Worm (Caenorhabditis elegans): ENCODE data around the gene H06A10.1.

H06A10.1 gene

DNA sequence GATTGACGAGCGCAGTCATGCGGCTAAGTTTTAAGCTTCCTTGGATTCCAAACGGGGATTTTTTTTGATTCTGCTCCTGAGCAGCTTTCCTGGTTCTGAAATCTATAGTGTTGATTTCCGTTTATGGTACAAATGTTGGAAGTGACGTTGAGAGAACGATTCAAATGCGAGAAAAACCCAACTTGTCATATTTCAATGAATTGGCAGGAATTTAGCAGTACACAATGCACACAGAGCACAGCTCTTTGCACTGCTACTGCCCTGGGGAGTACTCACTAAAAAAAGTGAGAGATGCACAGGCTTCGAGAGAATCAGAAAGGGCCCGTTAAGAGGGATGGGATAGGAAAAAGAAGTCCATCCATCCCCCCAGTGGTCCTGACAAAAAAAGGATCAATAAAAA lies 6.8 kb upstream of the H06A10.1 start, which contains the start of gene sad-1:
Gene sad-1 (minus strand): TSS at position 101 of the 400 bp plus-strand sequence.
- TF ChIP-seq him-1 (tag; optimal IDR thresholded peaks at IDR 0.05) (no peak), dao-5 (tag; optimal IDR thresholded peaks at IDR 0.05) (no peak), W03F9.2 (tag; optimal IDR thresholded peaks at IDR 0.05) (no peak)

DNA sequence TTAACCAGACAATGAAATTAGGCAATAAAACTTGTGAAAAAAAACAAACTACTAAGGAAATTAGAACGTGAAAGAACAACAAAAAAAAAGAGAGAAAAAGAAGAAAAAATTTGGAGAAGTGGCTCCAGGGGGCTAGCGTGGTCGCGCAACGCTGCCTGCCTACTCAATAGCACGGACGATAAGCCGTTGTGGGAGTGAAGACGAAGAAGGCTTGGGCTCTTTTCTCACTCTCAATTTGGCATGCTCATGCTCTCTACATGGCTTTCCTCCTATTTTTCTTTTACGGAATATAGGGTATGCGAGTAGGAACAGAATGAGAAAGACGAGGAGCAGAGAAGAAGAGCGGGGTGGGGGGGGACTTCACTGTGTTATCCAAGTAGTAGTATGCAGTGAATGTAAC lies 5.1 kb upstream of the H06A10.1 start:
- TF ChIP-seq him-1 (tag; optimal IDR thresholded peaks at IDR 0.05) (peak; percentile 85), W03F9.2 (tag; optimal IDR thresholded peaks at IDR 0.05) (no peak)

DNA sequence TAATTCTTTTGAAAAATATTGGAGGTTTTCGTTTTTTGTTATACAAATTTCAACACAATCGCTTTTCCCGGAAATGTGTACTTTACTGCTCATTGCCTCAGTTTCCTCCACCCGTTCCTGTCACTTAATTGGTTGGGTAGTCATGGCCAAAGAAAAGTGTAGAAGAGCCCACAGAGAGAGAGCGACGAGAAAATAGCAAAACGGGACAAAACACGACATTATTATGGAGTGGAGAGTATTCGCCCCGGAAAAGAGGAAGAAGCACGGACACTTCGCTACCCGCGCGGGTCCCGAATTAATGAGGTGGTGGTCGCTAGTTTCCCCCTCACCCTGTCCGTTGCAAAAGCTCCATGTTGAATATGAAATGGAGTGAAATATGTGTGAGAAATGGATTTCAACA lies 3.5 kb upstream of the H06A10.1 start:
- no peak for TF ChIP-seq dao-5 (tag; optimal IDR thresholded peaks at IDR 0.05)

DNA sequence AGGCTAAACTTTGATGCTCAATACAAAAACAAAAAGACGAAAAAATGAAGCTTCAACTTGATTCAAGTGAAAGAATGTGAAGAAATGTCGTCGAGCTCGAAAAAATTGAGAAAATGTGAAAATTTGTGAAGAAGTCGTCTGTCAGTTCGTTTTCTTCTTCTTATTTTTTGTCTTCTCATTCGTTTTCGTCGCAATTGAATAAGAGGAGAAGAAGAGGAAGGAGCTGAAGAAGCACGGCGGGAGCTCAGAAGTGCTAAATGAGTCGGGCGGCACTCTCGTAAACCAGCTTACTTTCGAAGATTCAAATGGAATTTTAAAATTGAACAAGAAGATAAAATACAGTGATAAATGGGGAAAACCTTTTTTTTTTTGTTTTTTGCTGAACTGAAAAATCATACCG lies 2.1 kb upstream of the H06A10.1 start:
- TF ChIP-seq W03F9.2 (tag; optimal IDR thresholded peaks at IDR 0.05) (no peak), him-1 (tag; optimal IDR thresholded peaks at IDR 0.05) (no peak), dao-5 (tag; optimal IDR thresholded peaks at IDR 0.05) (no peak)

DNA sequence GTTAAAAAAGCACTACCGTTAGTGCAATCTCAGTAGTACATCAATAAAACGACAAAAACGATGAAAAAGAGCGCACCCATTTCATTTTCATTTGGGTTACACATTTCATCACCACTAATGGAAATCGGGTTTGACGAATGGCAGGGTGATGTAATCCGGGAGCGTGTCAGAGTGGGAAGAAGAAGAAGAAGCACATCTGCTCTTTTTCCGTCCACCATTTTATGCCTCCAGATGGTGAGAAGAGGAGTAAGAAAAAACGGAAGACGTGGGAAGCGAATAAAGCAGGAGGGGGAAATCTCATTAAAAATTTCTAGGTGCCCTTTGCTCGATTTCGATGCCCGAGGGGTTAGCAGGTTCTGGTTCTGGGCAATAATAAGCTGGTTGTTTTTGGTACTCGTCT lies 1.3 kb upstream of the H06A10.1 start:
- no peak for TF ChIP-seq him-1 (tag; optimal IDR thresholded peaks at IDR 0.05)
- no peak for TF ChIP-seq dao-5 (tag; optimal IDR thresholded peaks at IDR 0.05)
- no peak for TF ChIP-seq W03F9.2 (tag; optimal IDR thresholded peaks at IDR 0.05)

DNA sequence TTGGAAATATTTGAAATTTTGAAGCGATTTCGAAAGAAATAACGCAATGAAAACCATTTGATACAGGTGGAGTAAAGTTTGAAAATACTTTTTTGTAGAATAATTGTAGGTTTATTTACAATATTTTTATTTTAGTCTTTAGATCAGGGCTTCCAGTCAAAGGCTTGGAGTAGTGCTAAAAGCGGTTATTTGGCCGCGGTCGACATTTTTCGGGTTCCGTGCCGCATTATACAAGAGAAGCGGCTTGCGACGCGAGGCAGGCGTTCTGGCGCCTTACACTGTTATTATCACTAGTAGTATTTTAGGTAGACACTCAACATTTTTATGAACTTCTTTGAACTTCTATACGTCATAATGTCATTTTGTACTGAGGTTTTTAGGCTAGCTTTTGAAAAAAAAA lies 840 bp upstream of the H06A10.1 start:
- TF ChIP-seq dao-5 (tag; optimal IDR thresholded peaks at IDR 0.05) (no peak), him-1 (tag; optimal IDR thresholded peaks at IDR 0.05) (no peak), W03F9.2 (tag; optimal IDR thresholded peaks at IDR 0.05) (no peak)

DNA sequence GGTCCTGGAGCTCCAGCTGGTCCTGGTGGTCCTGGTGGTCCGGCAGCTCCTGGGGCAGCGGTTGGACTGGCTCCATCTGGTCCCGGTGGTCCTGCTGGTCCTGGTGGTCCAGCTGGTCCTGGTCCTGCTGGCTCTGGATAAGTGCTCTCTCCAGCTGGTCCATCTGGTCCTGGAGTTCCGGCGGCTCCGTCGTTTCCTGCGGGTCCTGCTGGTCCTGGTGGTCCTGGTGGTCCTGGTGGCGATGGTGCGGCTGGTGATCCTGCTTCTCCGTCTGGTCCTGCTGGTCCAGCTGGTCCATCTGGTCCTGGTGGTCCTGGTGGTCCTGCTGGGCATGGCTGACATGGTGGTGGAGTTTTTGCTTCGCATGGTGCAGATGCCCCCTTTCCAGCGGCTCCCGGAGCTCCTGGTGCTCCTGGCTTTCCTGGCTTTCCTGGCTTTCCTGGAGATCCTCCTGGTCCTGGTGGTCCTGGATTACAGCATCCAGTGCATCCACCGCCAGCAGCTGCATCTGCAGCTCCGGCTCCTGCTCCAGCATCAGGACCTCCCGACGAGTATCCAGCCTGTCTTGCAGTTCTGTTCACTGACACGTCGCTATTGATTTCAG lies 3.0 kb downstream of the H06A10.1 start:
- no peak for TF ChIP-seq him-1 (tag; optimal IDR thresholded peaks at IDR 0.05)
- TF ChIP-seq dao-5 (tag; optimal IDR thresholded peaks at IDR 0.05) = no peak
- TF ChIP-seq W03F9.2 (tag; optimal IDR thresholded peaks at IDR 0.05) = no peak

DNA sequence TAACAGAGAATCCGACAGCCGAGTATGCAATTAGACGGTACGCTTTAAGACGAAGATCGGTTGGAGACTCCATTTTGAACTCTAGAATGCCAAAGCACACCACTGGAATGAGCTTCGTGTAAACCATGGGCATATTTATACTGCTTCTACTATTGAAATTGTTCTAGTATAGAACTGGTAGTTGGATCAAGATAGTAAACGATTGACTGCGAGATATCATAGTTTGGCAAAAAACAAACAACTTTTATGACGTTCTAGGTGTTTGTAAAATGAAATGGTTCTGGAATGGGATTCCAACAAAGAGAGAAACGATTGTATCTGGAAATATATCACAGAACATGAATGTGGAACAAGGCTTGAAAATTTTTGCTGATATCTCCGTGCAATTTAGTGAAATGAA lies 3.7 kb downstream of the H06A10.1 start, which contains the start of gene col-185:
Gene col-185 (minus strand): TSS at position 101 of the 400 bp plus-strand sequence.
- TF ChIP-seq dao-5 (tag; optimal IDR thresholded peaks at IDR 0.05) (no peak), W03F9.2 (tag; optimal IDR thresholded peaks at IDR 0.05) (no peak), him-1 (tag; optimal IDR thresholded peaks at IDR 0.05) (no peak)

DNA sequence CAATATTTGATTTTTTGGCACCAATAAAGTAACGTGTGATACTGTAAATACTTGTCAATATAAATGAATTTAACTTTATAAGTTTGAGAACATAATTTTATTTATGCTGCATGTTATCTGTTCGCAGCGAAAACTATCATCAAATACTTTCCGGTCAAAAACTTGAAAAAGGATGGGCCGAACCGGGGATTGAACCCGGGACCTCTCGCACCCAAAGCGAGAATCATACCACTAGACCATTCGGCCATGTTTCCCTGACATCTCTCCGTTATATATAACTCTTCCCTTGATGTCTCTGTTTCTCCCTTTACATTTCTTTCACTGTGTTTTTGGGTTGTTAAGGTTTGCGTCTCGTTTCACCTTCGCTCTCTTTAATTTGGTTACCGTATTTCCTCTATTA lies 4.5 kb downstream of the H06A10.1 start:
- TF ChIP-seq W03F9.2 (tag; optimal IDR thresholded peaks at IDR 0.05) (peak; percentile 49), dao-5 (tag; optimal IDR thresholded peaks at IDR 0.05) (peak; percentile 78), him-1 (tag; optimal IDR thresholded peaks at IDR 0.05) (peak; percentile 61)

DNA sequence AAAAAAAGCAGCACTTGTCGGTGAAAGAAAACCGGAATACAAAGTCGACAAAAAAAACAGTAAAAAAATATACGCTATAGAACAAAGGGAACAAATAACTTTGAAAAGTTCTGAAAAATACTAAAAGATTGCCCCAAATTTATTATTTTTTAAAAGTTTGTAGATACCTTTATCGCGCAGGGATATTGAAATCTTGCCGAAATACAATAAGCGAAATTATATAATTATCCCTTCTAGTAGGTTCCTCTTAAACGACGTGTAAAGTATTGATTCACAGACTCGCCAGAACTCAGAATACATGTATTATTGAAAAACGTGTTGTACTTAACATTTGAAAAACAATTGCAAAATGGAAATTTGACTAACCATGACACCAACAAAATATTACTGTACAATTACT lies 7.1 kb downstream of the H06A10.1 start:
- TF ChIP-seq W03F9.2 (tag; optimal IDR thresholded peaks at IDR 0.05) = peak; percentile 92
- no peak for TF ChIP-seq dao-5 (tag; optimal IDR thresholded peaks at IDR 0.05)
- peak; percentile 94 for TF ChIP-seq him-1 (tag; optimal IDR thresholded peaks at IDR 0.05)

DNA sequence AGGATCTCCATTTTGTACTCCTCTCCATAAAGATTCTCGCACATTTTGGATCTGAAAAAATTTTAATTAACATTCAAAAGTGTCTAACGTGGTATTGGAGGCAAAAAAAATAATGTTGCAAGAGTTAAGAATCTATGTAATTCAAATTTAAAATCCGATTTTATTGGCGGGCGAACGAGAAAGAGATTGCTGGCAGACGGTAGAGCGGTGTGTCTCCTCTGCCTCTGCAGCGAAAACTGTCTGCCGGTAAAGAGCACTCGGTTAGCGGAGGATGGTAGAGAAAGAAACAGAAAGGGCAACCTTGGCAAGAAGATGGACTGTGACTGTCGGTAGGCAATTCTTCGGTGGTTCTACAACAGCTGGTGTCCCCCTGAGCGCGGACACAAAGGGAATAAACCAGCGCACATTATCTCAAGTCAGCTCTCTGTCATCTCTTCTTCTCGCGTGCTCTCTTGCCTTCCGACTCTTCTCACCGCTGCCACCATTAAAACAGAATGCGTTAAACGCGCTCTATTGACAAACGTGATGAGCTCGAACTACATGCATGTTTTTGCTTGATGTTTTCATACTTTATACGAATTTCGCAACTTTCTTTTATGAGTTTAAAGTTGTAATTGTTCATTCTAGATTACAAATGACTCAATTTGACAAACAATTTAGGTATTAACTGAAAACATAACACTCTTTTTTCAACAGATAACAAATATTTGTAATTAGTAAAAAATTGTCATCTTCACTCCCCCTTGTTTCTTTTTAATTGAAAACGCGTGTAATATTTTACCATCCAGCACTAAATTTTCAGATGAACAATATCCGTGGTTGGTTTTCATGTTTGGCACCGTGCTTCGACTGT lies 11.8 kb downstream of the H06A10.1 start, which contains the start of the genes cdk-4 and F18H3.1:
Gene cdk-4 (minus strand): TSS at position 51 of the 853 bp plus-strand sequence.
Gene F18H3.1 (plus strand): TSS at position 803 of the 853 bp plus-strand sequence.
- TF ChIP-seq dao-5 (tag; optimal IDR thresholded peaks at IDR 0.05) (no peak), him-1 (tag; optimal IDR thresholded peaks at IDR 0.05) (peak; percentile 53)

DNA sequence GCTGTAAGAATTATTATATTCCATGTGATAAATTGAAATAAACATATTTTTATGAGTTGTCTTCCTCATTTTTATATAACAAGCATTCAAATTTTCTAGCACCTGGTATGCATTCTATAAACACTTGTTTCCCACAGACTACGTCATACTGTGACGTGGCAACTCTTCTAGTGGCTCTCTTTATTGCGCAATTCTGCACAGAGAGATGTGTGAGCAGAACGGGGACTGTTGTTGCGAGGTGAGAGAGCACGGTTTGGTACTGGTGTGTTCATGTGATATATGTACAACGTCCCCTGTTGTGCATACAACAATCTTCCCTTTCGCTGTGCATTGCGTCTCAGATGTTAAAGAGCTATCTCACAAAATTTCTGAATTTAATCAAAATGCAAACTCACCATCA lies 17.8 kb downstream of the H06A10.1 start:
- TF ChIP-seq him-1 (tag; optimal IDR thresholded peaks at IDR 0.05) (no peak), W03F9.2 (tag; optimal IDR thresholded peaks at IDR 0.05) (no peak), dao-5 (tag; optimal IDR thresholded peaks at IDR 0.05) (no peak)

DNA sequence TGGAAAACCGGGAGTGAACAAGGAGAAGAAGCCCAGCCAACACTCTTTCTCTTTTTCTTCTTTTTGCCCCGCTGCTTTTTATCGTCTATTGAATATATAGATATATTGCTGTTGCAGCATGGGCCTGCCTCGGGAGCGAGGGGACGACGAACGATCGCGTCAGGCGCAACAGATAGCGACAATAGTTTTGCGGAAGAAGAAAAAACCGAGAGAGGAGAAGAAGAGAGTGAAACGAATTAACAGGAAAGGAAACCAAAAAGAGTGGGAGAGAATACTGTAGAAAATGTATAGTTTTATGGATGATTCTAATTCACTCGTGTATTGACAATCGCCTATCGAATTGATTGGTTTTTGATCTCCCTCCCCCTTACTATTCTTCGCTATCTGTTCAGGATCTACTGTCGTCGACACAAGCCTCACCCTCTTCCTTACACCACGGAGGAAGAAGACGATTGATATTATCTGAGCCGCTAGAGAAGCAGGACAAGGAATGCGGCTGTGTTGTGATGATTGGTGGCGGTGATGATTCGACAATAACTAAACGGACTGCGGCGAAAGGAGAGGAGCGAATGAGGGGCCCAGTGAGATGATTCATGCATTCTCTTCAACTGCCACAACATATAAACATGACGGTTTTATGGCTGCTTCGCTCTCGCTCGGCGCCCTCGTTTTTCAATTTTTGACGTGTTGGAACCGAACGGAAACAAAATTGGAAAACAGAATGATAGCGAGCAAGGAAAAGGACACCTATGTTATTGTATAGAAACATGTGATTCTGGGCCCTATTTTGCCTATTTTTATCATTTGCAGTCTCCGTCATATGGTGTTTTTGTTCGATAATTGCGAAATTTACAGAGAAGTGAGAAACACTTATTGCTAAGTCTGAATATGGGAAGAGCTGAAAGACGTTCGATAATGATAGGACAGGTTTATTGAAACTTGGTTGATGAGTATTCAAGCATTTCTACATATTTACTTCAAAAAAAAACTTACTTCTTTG lies 19.2 kb downstream of the H06A10.1 start:
- no peak for TF ChIP-seq him-1 (tag; optimal IDR thresholded peaks at IDR 0.05)
- no peak for TF ChIP-seq dao-5 (tag; optimal IDR thresholded peaks at IDR 0.05)
- no peak for TF ChIP-seq W03F9.2 (tag; optimal IDR thresholded peaks at IDR 0.05)
